Worm (Caenorhabditis elegans) whole organism, midembryonic: ENCODE results near the gene ugt-13.

ENCODE experiments used
- T22C8.4 ChIP-seq: fragments of 200-800 bp; sonication (Bioruptor generic); IDR thresholded peaks from 2 replicates; pipeline ENCODE4 v1.3.6; 2022; ENCODE audit warnings: missing genetic modification characterization, missing compliant biosample characterization
- ztf-23 ChIP-seq: fragments of 200-800 bp; sonication (Bioruptor generic); IDR thresholded peaks from 2 replicates; pipeline ENCODE4 v1.3.6; 2022; ENCODE audit warnings: missing genetic modification reagents, missing genetic modification characterization, missing compliant biosample characterization

ce11 chrV:4868698-4869097, 40.0 kb upstream of the ugt-13 start:
- no peak for TF ChIP-seq T22C8.4 (GFP tag; lab: Robert Waterston, UW)
- no peak for TF ChIP-seq ztf-23
